Fruit fly (Drosophila melanogaster): ENCODE measurements around the gene CG15715.

The CG15715 gene

dm6 chr3L:15826347-15826984, 10.8 kb downstream of the CG15715 start, which contains the start of the genes DCP2 and dbo (continued):
- TF ChIP-seq CG5245 (GFP tag; optimal IDR thresholded peaks at IDR 0.05) (no peak), Taf1 (GFP tag; IDR thresholded peaks at IDR 0.05) (peak; percentile 45; the same call in 1 of the 2 replicates), gsb (GFP tag; IDR thresholded peaks at IDR 0.05) (no peak), CG30403 (GFP tag; optimal IDR thresholded peaks at IDR 0.05) (peak; percentile 70), Mad (GFP tag; optimal IDR thresholded peaks at IDR 0.05) (no peak), CG13424 (tag; optimal IDR thresholded peaks at IDR 0.05) (peak; percentile 78), sens (GFP tag) (peak; percentile 67), CG33557 (GFP tag; optimal IDR thresholded peaks at IDR 0.05) (peak; percentile 32), sob (GFP tag; IDR thresholded peaks at IDR 0.05) (peak; percentile 79), CG3995 (GFP tag; optimal IDR thresholded peaks at IDR 0.05) (peak; percentile 80), CG3726 (GFP tag; IDR thresholded peaks at IDR 0.05) (no peak), ERR (GFP tag; optimal IDR thresholded peaks at IDR 0.05) (no peak), Rfx (GFP tag; IDR thresholded peaks at IDR 0.05) (peak; percentile 76), sc (optimal IDR thresholded peaks at IDR 0.05) (no peak), sc (GFP tag; optimal IDR thresholded peaks at IDR 0.05) (no peak), ems (GFP tag; optimal IDR thresholded peaks at IDR 0.05) (peak; percentile 9), CG1529 (GFP tag; optimal IDR thresholded peaks at IDR 0.05) (peak; percentile 9), CG15696 (tag; optimal IDR thresholded peaks at IDR 0.05) (peak; percentile 58), row (GFP tag; IDR thresholded peaks at IDR 0.05) (peak; percentile 85), sna (GFP tag; IDR thresholded peaks at IDR 0.05; ENCODE audit: partially characterized antibody) (peak; percentile 81), CG7963 (GFP tag; IDR thresholded peaks at IDR 0.05; ENCODE audit: partially characterized antibody) (peak; percentile 77), Elba2 (GFP tag; optimal IDR thresholded peaks at IDR 0.05) (no peak), kay (GFP tag; optimal IDR thresholded peaks at IDR 0.05) (no peak), salm (tag; optimal IDR thresholded peaks at IDR 0.05) (peak; percentile 44), H15 (GFP tag; IDR thresholded peaks at IDR 0.05) (0 out of 3 replicates have a peak, but pooled peaks have one; percentile 53), CG12155 (GFP tag; optimal IDR thresholded peaks at IDR 0.05) (peak; percentile 57), CG13624 (GFP tag; optimal IDR thresholded peaks at IDR 0.05) (no peak), CG10543 (GFP tag; optimal IDR thresholded peaks at IDR 0.05) (peak; percentile 71), CG4730 (GFP tag; IDR thresholded peaks at IDR 0.05) (peak; percentile 61), CG33213 (GFP tag; optimal IDR thresholded peaks at IDR 0.05) (no peak), Atf-2 (GFP tag; optimal IDR thresholded peaks at IDR 0.05) (peak; percentile 1), NC2α (GFP tag; optimal IDR thresholded peaks at IDR 0.05) (no peak), CG14860 (GFP tag; IDR thresholded peaks at IDR 0.05; ENCODE audit: partially characterized antibody) (peak; percentile 80), CG31388 (GFP tag; optimal IDR thresholded peaks at IDR 0.05) (peak; percentile 51), CG16779 (GFP tag; IDR thresholded peaks at IDR 0.05) (no peak), CG17328 (GFP tag; IDR thresholded peaks at IDR 0.05) (peak; percentile 49; the same call in 1 of the 2 replicates), fd64A (GFP tag; optimal IDR thresholded peaks at IDR 0.05) (no peak), chif (GFP tag; optimal IDR thresholded peaks at IDR 0.05) (peak in 1 of 2 experiments; percentile 54), CG9215 (GFP tag; IDR thresholded peaks at IDR 0.05) (peak; percentile 73), pfk (GFP tag; optimal IDR thresholded peaks at IDR 0.05) (peak; percentile 19), Mes4 (GFP tag; optimal IDR thresholded peaks at IDR 0.05) (no peak), corto (GFP tag; optimal IDR thresholded peaks at IDR 0.05) (peak; percentile 8), amos (GFP tag; IDR thresholded peaks at IDR 0.05; ENCODE audit: partially characterized antibody) (peak; percentile 89), Dll (GFP tag; IDR thresholded peaks at IDR 0.05; ENCODE audit: partially characterized antibody) (peak; percentile 87), esg (GFP tag; conservative IDR thresholded peaks at IDR 0.05) (peak; percentile 60), CG12942 (GFP tag; optimal IDR thresholded peaks at IDR 0.05) (peak; percentile 5), caup (GFP tag; optimal IDR thresholded peaks at IDR 0.05; ENCODE audit: severe bottlenecking) (peak; percentile 42), CkIIα-i1 (GFP tag; IDR thresholded peaks at IDR 0.05) (no peak), trem (tag; optimal IDR thresholded peaks at IDR 0.05) (peak; percentile 55), gt (GFP tag; IDR thresholded peaks at IDR 0.05) (no peak), Adf1 (GFP tag; IDR thresholded peaks at IDR 0.05) (no peak)

All from whole organism, embryonic.